Worm (Caenorhabditis elegans): Measurements from ENCODE around the gene C28A5.2.

DNA sequence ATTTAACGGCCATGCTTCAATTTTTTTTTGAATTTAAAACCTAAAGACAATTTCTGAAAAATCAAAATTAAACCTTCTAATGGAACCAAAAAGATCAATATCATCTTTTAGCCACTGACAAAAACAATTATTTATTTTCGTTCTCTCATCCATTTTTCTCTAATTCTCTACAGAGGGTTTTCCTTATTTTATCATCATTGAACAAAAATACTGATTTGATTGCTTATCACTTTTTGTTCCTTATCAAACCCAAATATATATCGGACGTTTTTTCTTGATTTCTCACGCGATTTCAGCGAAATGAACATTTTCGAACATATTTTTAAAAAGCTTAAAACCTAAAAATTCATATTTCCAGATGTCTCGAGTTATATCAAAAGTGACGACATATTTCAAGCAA, 26.2 kb downstream of the C28A5.2 start, which contains the start of gene mpc-1:
- no peak for TF ChIP-seq lin-39 (tag; optimal IDR thresholded peaks at IDR 0.05)
- no peak for TF ChIP-seq gei-8 (GFP tag; optimal IDR thresholded peaks at IDR 0.05)
- TF ChIP-seq unc-62 (GFP tag; optimal IDR thresholded peaks at IDR 0.05 in 1 of 2) = no peak
- no peak for TF ChIP-seq unc-62 (tag; optimal IDR thresholded peaks at IDR 0.05)
- no peak for TF ChIP-seq snpc-4 (tag; optimal IDR thresholded peaks at IDR 0.05)
- TF ChIP-seq egl-43 (GFP tag; IDR thresholded peaks at IDR 0.05) = no peak
- no peak for TF ChIP-seq unc-39 (tag; optimal IDR thresholded peaks at IDR 0.05)
